Worm (Caenorhabditis elegans) whole organism, late embryonic: ENCODE measurements around the gene acds-10.

Source experiments
- C08G9.2 ChIP-seq: sonication (generic microtip); optimal IDR thresholded peaks from 2 replicates; lab custom pipeline; 2016; ENCODE audit warnings: mild to moderate bottlenecking, missing genetic modification characterization, moderate library complexity, missing compliant biosample characterization
- K02D7.2 ChIP-seq: sonication (generic microtip); optimal IDR thresholded peaks from 2 replicates; lab custom pipeline; 2017; ENCODE audit warnings: mild to moderate bottlenecking, missing genetic modification characterization, missing compliant biosample characterization
- Y22D7AL.16 ChIP-seq: sonication (generic microtip); optimal IDR thresholded peaks from 2 replicates; lab custom pipeline; 2016; ENCODE audit warnings: missing genetic modification characterization, missing compliant biosample characterization
- ceh-14 ChIP-seq: sonication (generic microtip); optimal IDR thresholded peaks from 2 replicates; lab custom pipeline; 2016; ENCODE audit warnings: missing genotype, missing genetic modification characterization, missing compliant biosample characterization
- ceh-18 ChIP-seq: sonication (generic microtip); optimal IDR thresholded peaks from 2 replicates; lab custom pipeline; 2016; ENCODE audit warnings: missing genetic modification characterization, missing compliant biosample characterization
- ceh-19 ChIP-seq: fragments of 200-800 bp; sonication (Bioruptor generic); optimal IDR thresholded peaks from 2 replicates; lab custom pipeline; 2018; ENCODE audit warnings: mild to moderate bottlenecking, missing genetic modification characterization, missing compliant biosample characterization
- ceh-30 ChIP-seq: fragments of 150-350 bp; optimal IDR thresholded peaks from 2 replicates; lab custom pipeline; 2014; ENCODE audit warnings: missing biosample characterization, missing genetic modification characterization
- ceh-31 ChIP-seq: sonication (generic microtip); optimal IDR thresholded peaks from 2 replicates; lab custom pipeline; 2016; ENCODE audit warnings: missing genetic modification characterization, missing compliant biosample characterization
- ceh-45 ChIP-seq: fragments of 200-800 bp; sonication (Bioruptor generic); IDR thresholded peaks from 2 replicates; pipeline ENCODE4 v1.3.6; 2022; ENCODE audit warnings: missing genetic modification reagents, missing genetic modification characterization, missing compliant biosample characterization
- ceh-6 ChIP-seq: fragments of 200-800 bp; sonication (Bioruptor generic); optimal IDR thresholded peaks from 2 replicates; lab custom pipeline; 2018; ENCODE audit warnings: mild to moderate bottlenecking, missing genetic modification characterization, missing compliant biosample characterization
- ceh-9 ChIP-seq: sonication (generic microtip); optimal IDR thresholded peaks from 2 replicates; lab custom pipeline; 2016; ENCODE audit warnings: mild to moderate bottlenecking, missing genetic modification characterization, inconsistent platforms, missing compliant biosample characterization
- che-1 ChIP-seq: sonication (generic microtip); optimal IDR thresholded peaks from 2 replicates; lab custom pipeline; 2016; ENCODE audit warnings: mild to moderate bottlenecking, missing genetic modification characterization, missing compliant biosample characterization
- elt-2 ChIP-seq: sonication (generic microtip); optimal IDR thresholded peaks from 2 replicates; lab custom pipeline; 2016; ENCODE audit warnings: missing genetic modification reagents, missing genetic modification characterization, missing compliant biosample characterization
- fax-1 ChIP-seq: sonication (generic microtip); optimal IDR thresholded peaks from 2 replicates; lab custom pipeline; 2016; ENCODE audit warnings: missing genotype, missing genetic modification characterization, missing compliant biosample characterization
- fkh-10 ChIP-seq: fragments of 150-350 bp; optimal IDR thresholded peaks from 2 replicates; lab custom pipeline; 2014; ENCODE audit warnings: missing biosample characterization, missing genetic modification reagents, missing genetic modification characterization
- fkh-6 ChIP-seq: sonication (generic microtip); optimal IDR thresholded peaks from 2 replicates; lab custom pipeline; 2016; ENCODE audit warnings: missing genetic modification characterization, missing compliant biosample characterization
- hlh-15 ChIP-seq: sonication (generic microtip); optimal IDR thresholded peaks from 2 replicates; lab custom pipeline; 2016; ENCODE audit warnings: missing genetic modification characterization, missing compliant biosample characterization
- hlh-8 ChIP-seq: sonication (generic microtip); optimal IDR thresholded peaks from 2 replicates; lab custom pipeline; 2016; ENCODE audit warnings: missing genotype, missing genetic modification characterization, missing compliant biosample characterization
- lin-11 ChIP-seq: fragments of 200-800 bp; sonication (Bioruptor generic); optimal IDR thresholded peaks from 2 replicates; lab custom pipeline; 2018; ENCODE audit warnings: mild to moderate bottlenecking, missing genetic modification characterization, missing compliant biosample characterization
- madf-2 ChIP-seq: sonication (generic microtip); optimal IDR thresholded peaks from 2 replicates; lab custom pipeline; 2017; ENCODE audit warnings: missing genetic modification characterization, missing compliant biosample characterization
- mec-3 ChIP-seq: sonication (generic microtip); optimal IDR thresholded peaks from 2 replicates; lab custom pipeline; 2016; ENCODE audit warnings: borderline replicate concordance, missing genetic modification characterization, missing compliant biosample characterization
- nhr-232 ChIP-seq: sonication (generic microtip); optimal IDR thresholded peaks from 2 replicates; lab custom pipeline; 2016; ENCODE audit warnings: missing genetic modification characterization, missing compliant biosample characterization
- npax-4 ChIP-seq: sonication (generic microtip); optimal IDR thresholded peaks from 2 replicates; lab custom pipeline; 2016; ENCODE audit warnings: missing genetic modification characterization, missing compliant biosample characterization
- odd-2 ChIP-seq: sonication (generic microtip); optimal IDR thresholded peaks from 2 replicates; lab custom pipeline; 2017; ENCODE audit warnings: antibody characterized with exemption, mild to moderate bottlenecking, missing genetic modification characterization, missing compliant biosample characterization
- pag-3 ChIP-seq: sonication (generic microtip); optimal IDR thresholded peaks from 2 replicates; lab custom pipeline; 2016; ENCODE audit warnings: missing compliant biosample characterization, missing genetic modification characterization, borderline replicate concordance
- pha-2 ChIP-seq: sonication (generic microtip); optimal IDR thresholded peaks from 2 replicates; lab custom pipeline; 2017; ENCODE audit warnings: mild to moderate bottlenecking, missing genetic modification characterization, missing compliant biosample characterization
- pha-4 ChIP-seq: fragments of 150-350 bp; optimal IDR thresholded peaks from 2 replicates; lab custom pipeline; 2018; ENCODE audit warnings: missing biosample characterization, missing genetic modification reagents, missing genetic modification characterization
- pros-1 ChIP-seq: fragments of 150-350 bp; optimal IDR thresholded peaks from 2 replicates; lab custom pipeline; 2014; ENCODE audit warnings: missing biosample characterization, missing genetic modification reagents, missing genetic modification characterization
- ref-2 ChIP-seq: sonication (generic microtip); optimal IDR thresholded peaks from 2 replicates; lab custom pipeline; 2016; ENCODE audit warnings: missing genetic modification characterization, missing compliant biosample characterization
- sdc-2 ChIP-seq: sonication (generic microtip); optimal IDR thresholded peaks from 2 replicates; lab custom pipeline; 2016; ENCODE audit warnings: missing genotype, missing genetic modification characterization, missing compliant biosample characterization
- syd-9 ChIP-seq: sonication (generic microtip); optimal IDR thresholded peaks from 2 replicates; lab custom pipeline; 2016; ENCODE audit warnings: mild to moderate bottlenecking, missing genetic modification characterization, moderate library complexity, missing compliant biosample characterization
- tbx-2 ChIP-seq: sonication (generic microtip); optimal IDR thresholded peaks from 2 replicates; lab custom pipeline; 2016; ENCODE audit warnings: missing genetic modification characterization, missing compliant biosample characterization
- tbx-7 ChIP-seq: sonication (generic microtip); optimal IDR thresholded peaks from 2 replicates; lab custom pipeline; 2016; ENCODE audit warnings: missing genotype, missing genetic modification characterization, missing compliant biosample characterization
- unc-3 ChIP-seq, 2 experiments: fragments of 200-800 bp in 1 of 2; sonication (Bioruptor generic) in 1 of 2; sonication (generic microtip) in 1 of 2; conservative IDR thresholded peaks in 1 of 2; optimal IDR thresholded peaks in 1 of 2; 2 replicates each; pipeline versions ENCODE4 v1.3.6 to Lab custom; 2016 to 2022; ENCODE audit warnings: missing compliant biosample characterization in 2 of 2, missing genetic modification characterization in 2 of 2, missing genetic modification reagents in 1 of 2
- unc-42 ChIP-seq: sonication (generic microtip); optimal IDR thresholded peaks from 2 replicates; lab custom pipeline; 2016; ENCODE audit warnings: missing genotype, missing genetic modification characterization, missing compliant biosample characterization
- unc-86 ChIP-seq: sonication (generic microtip); optimal IDR thresholded peaks from 2 replicates; lab custom pipeline; 2016; ENCODE audit warnings: missing genetic modification characterization, missing compliant biosample characterization
- zip-5 ChIP-seq: sonication (generic microtip); optimal IDR thresholded peaks from 2 replicates; lab custom pipeline; 2016; ENCODE audit warnings: missing genetic modification characterization, missing compliant biosample characterization

The acds-10 gene

ce11 chrV:5758780-5759179 lies 11.2 kb downstream of the acds-10 start, which contains the start of gene C53A3.4:
TSS of gene C53A3.4 (minus strand) at chrV:5758880.
- no peak for TF ChIP-seq ceh-45 (GFP tag; lab: Robert Waterston, UW)
- no peak for TF ChIP-seq tbx-2
- no peak for TF ChIP-seq Y22D7AL.16
- TF ChIP-seq zip-5 (tag; lab: Kevin White, UChicago), result no peak
- no peak for TF ChIP-seq lin-11 (tag; lab: Kevin White, UChicago)
- no peak for TF ChIP-seq ceh-6 (GFP tag; lab: Kevin White, UChicago)
- TF ChIP-seq sdc-2 (tag; lab: Kevin White, UChicago), result no peak
- no peak for TF ChIP-seq pha-2 (tag; lab: Kevin White, UChicago)
- no peak for TF ChIP-seq mec-3 (tag; lab: Kevin White, UChicago)
- no peak for TF ChIP-seq ceh-18 (tag; lab: Kevin White, UChicago)
- no peak for TF ChIP-seq nhr-232 (tag; lab: Kevin White, UChicago)
- TF ChIP-seq unc-42 (tag; lab: Kevin White, UChicago), result no peak
- TF ChIP-seq madf-2 (tag; lab: Kevin White, UChicago), result no peak
- TF ChIP-seq syd-9, result no peak
- no peak for TF ChIP-seq ceh-14 (tag; lab: Kevin White, UChicago)
- TF ChIP-seq unc-3 (GFP tag; conservative IDR thresholded peaks at IDR 0.05; lab: Robert Waterston, UW), result no peak
- TF ChIP-seq unc-3 (tag; optimal IDR thresholded peaks at IDR 0.05; lab: Kevin White, UChicago), result no peak
- TF ChIP-seq che-1 (tag; lab: Kevin White, UChicago), result no peak

ce11 chrV:5760132-5760531 lies 12.5 kb downstream of the acds-10 start, which contains the start of gene C53A3.1:
TSS of gene C53A3.1 (minus strand) at chrV:5760232.
- TF ChIP-seq C08G9.2 (tag; lab: Kevin White, UChicago) (no peak), unc-86 (tag; lab: Kevin White, UChicago) (no peak), ceh-9 (no peak), K02D7.2 (tag; lab: Kevin White, UChicago) (no peak), ceh-19 (GFP tag; lab: Kevin White, UChicago) (no peak), fkh-10 (GFP tag; lab: Kevin White, UChicago) (no peak), odd-2 (tag; lab: Kevin White, UChicago) (no peak), fkh-6 (tag; lab: Kevin White, UChicago) (no peak), npax-4 (tag; lab: Kevin White, UChicago) (no peak), pros-1 (tag; lab: Kevin White, UChicago) (no peak)

ce11 chrV:5763787-5764186 lies 16.2 kb downstream of the acds-10 start, which contains the start of gene pgph-3:
TSS of gene pgph-3 (minus strand) at chrV:5763846.
- TF ChIP-seq elt-2 (tag; lab: Kevin White, UChicago) (peak; percentile 52), ref-2 (tag; lab: Kevin White, UChicago) (no peak)

- TF ChIP-seq fax-1 (tag; lab: Kevin White, UChicago) (no peak), ceh-14 (tag; lab: Kevin White, UChicago) (no peak), lin-11 (tag; lab: Kevin White, UChicago) (no peak), ceh-30 (tag; lab: Kevin White, UChicago) (no peak), npax-4 (tag; lab: Kevin White, UChicago) (no peak), hlh-15 (tag; lab: Kevin White, UChicago) (no peak), tbx-7 (tag; lab: Kevin White, UChicago) (no peak), hlh-8 (tag; lab: Kevin White, UChicago) (no peak), elt-2 (tag; lab: Kevin White, UChicago) (no peak), pag-3 (no peak), pha-4 (tag; lab: Kevin White, UChicago) (no peak), ceh-31 (tag; lab: Kevin White, UChicago) (no peak)
- TF ChIP-seq, all 69 proteins: peak for 0
Measured at ce11 chrV:5765081-5765480, 17.5 kb downstream of the acds-10 start, which contains the start of gene pgph-2. TSS of gene pgph-2 (plus strand) at chrV:5765127.
